Worm (Caenorhabditis elegans) whole organism, L4 larva: Measurements from ENCODE around the gene F22B5.10.

ENCODE experiments used
- F10B5.3 ChIP-seq: sonication (generic microtip); optimal IDR thresholded peaks from 2 replicates; lab custom pipeline; 2016; ENCODE audit warnings: mild to moderate bottlenecking, missing genetic modification characterization, missing compliant biosample characterization
- F44E2.7 ChIP-seq: fragments of 200-800 bp; sonication (Bioruptor generic); IDR thresholded peaks from 2 replicates; pipeline ENCODE4 v2.1.2; 2022; ENCODE audit warnings: missing genetic modification characterization, missing compliant biosample characterization
- F49E8.2 ChIP-seq: sonication (generic microtip); optimal IDR thresholded peaks from 2 replicates; lab custom pipeline; 2016; ENCODE audit warnings: missing compliant biosample characterization, mild to moderate bottlenecking, missing genetic modification characterization, borderline replicate concordance
- T20F7.1 ChIP-seq: fragments of 200-800 bp; sonication (Bioruptor generic); optimal IDR thresholded peaks from 2 replicates; lab custom pipeline; 2018; ENCODE audit warnings: mild to moderate bottlenecking, missing genetic modification characterization, missing compliant biosample characterization
- Y105C5A.15 ChIP-seq: fragments of 200-800 bp; sonication (Bioruptor generic); IDR thresholded peaks from 2 replicates; pipeline ENCODE4 v1.3.6; 2022; ENCODE audit warnings: missing genetic modification characterization, missing compliant biosample characterization
- Y75B8A.6 ChIP-seq: fragments of 200-800 bp; sonication (Bioruptor generic); IDR thresholded peaks from 2 replicates; pipeline ENCODE4 v1.3.6; 2022; ENCODE audit warnings: missing genetic modification reagents, missing genetic modification characterization, missing compliant biosample characterization
- ZK546.5 ChIP-seq, 2 experiments: sonication (generic microtip); optimal IDR thresholded peaks; 2 replicates each; lab custom pipeline; 2017; ENCODE audit warnings: missing biosample characterization in 2 of 2, missing genetic modification characterization in 2 of 2
- aha-1 ChIP-seq: fragments of 150-350 bp; peaks from one replicate; lab custom pipeline; 2014; ENCODE audit warnings: missing biosample characterization, missing genetic modification characterization
- daf-12 ChIP-seq: fragments of 150-350 bp; optimal IDR thresholded peaks from 2 replicates; lab custom pipeline; 2014; ENCODE audit warnings: missing biosample characterization, missing genetic modification reagents, missing genetic modification characterization
- daf-16 ChIP-seq, 3 experiments: sonication (generic microtip); optimal IDR thresholded peaks; 2 replicates each; lab custom pipeline; 2016 to 2017; ENCODE audit warnings: missing genetic modification characterization in 3 of 3, missing genetic modification reagents in 3 of 3, mild to moderate bottlenecking in 2 of 3, missing compliant biosample characterization in 2 of 3, missing biosample characterization in 1 of 3, moderate library complexity in 1 of 3
- daf-19 ChIP-seq: fragments of 200-800 bp; sonication (Bioruptor generic); conservative IDR thresholded peaks from 2 replicates; pipeline ENCODE4 v1.3.6; 2022; ENCODE audit warnings: missing genetic modification characterization, missing compliant biosample characterization
- daf-8 ChIP-seq: fragments of 200-800 bp; sonication (Bioruptor generic); IDR thresholded peaks from 2 replicates; pipeline ENCODE4 v1.3.6; 2022; ENCODE audit warnings: missing genetic modification characterization, missing compliant biosample characterization
- dmd-9 ChIP-seq: fragments of 200-800 bp; sonication (Bioruptor generic); IDR thresholded peaks from 2 replicates; pipeline ENCODE4 v1.3.6; 2022; ENCODE audit warnings: missing genetic modification reagents, missing genetic modification characterization, missing compliant biosample characterization
- dve-1 ChIP-seq: sonication (generic microtip); optimal IDR thresholded peaks from 2 replicates; lab custom pipeline; 2017; ENCODE audit warnings: antibody characterized with exemption, mild to moderate bottlenecking, missing genetic modification characterization, missing compliant biosample characterization; ENCODE audit not compliant: insufficient read depth
- fos-1 ChIP-seq: fragments of 150-350 bp; optimal IDR thresholded peaks from 2 replicates; lab custom pipeline; 2014; ENCODE audit warnings: missing biosample characterization, missing genetic modification characterization
- jun-1 ChIP-seq: fragments of 150-350 bp; optimal IDR thresholded peaks from 2 replicates; lab custom pipeline; 2014; ENCODE audit warnings: missing biosample characterization, missing genetic modification reagents, missing genetic modification characterization
- lin-15B ChIP-seq: fragments of 150-350 bp; sonication (generic microtip); optimal IDR thresholded peaks from 3 replicates; lab custom pipeline; 2014; ENCODE audit warnings: missing biosample characterization, missing genetic modification characterization
- lin-29 ChIP-seq: fragments of 200-800 bp; sonication (Bioruptor generic); IDR thresholded peaks from 2 replicates; pipeline ENCODE4 v1.3.6; 2022; ENCODE audit warnings: missing genetic modification reagents, missing genetic modification characterization, missing compliant biosample characterization
- madf-5 ChIP-seq, 2 experiments: fragments of 200-800 bp; sonication (Bioruptor generic); IDR thresholded peaks; 2 replicates each; pipeline ENCODE4 v1.3.6; 2022; ENCODE audit warnings: missing compliant biosample characterization in 2 of 2, missing genetic modification characterization in 2 of 2
- mep-1 ChIP-seq: fragments of 150-350 bp; sonication (generic microtip); optimal IDR thresholded peaks from 3 replicates; lab custom pipeline; 2014; ENCODE audit warnings: missing biosample characterization, missing genetic modification characterization
- nhr-237 ChIP-seq: sonication (generic microtip); optimal IDR thresholded peaks from 2 replicates; lab custom pipeline; 2017; ENCODE audit warnings: missing biosample characterization, missing genetic modification characterization
- nhr-28 ChIP-seq: fragments of 150-350 bp; optimal IDR thresholded peaks from 2 replicates; lab custom pipeline; 2014; ENCODE audit warnings: missing biosample characterization, missing genetic modification characterization
- saeg-2 ChIP-seq: fragments of 200-800 bp; sonication (Bioruptor generic); IDR thresholded peaks from 2 replicates; pipeline ENCODE4 v1.3.6; 2022; ENCODE audit warnings: missing genetic modification reagents, missing genetic modification characterization, missing compliant biosample characterization
- sdz-12 ChIP-seq: fragments of 200-800 bp; sonication (Bioruptor generic); optimal IDR thresholded peaks from 2 replicates; lab custom pipeline; 2018; ENCODE audit warnings: mild to moderate bottlenecking, missing genetic modification characterization, missing compliant biosample characterization
- snpc-1.2 ChIP-seq: fragments of 200-800 bp; sonication (Bioruptor generic); IDR thresholded peaks from 2 replicates; pipeline ENCODE4 v1.3.6; 2022; ENCODE audit warnings: missing genetic modification reagents, missing genetic modification characterization, missing compliant biosample characterization
- snpc-4 ChIP-seq: fragments of 150-350 bp; optimal IDR thresholded peaks from 2 replicates; lab custom pipeline; 2014; ENCODE audit warnings: missing biosample characterization, missing genetic modification characterization
- unc-130 ChIP-seq: sonication (generic microtip); optimal IDR thresholded peaks from 2 replicates; lab custom pipeline; 2016; ENCODE audit warnings: missing genetic modification reagents, missing genetic modification characterization, missing compliant biosample characterization
- unc-39 ChIP-seq: sonication (generic microtip); optimal IDR thresholded peaks from 2 replicates; lab custom pipeline; 2017; ENCODE audit warnings: missing biosample characterization, missing genetic modification characterization
- unc-62 ChIP-seq, 3 experiments: fragments of 150-350 bp in 1 of 3; sonication (generic microtip); optimal IDR thresholded peaks in 2 of 3; peaks in 1 of 3; 1 replicate in 1 of 3; 2 replicates in 2 of 3; lab custom pipeline; 2014 to 2017; ENCODE audit warnings: missing biosample characterization in 3 of 3, missing genetic modification characterization in 3 of 3, missing genetic modification reagents in 3 of 3, missing genotype in 1 of 3
- zfp-2 ChIP-seq: sonication (generic microtip); optimal IDR thresholded peaks from 2 replicates; lab custom pipeline; 2016; ENCODE audit warnings: mild to moderate bottlenecking, missing genetic modification characterization, missing compliant biosample characterization
- ztf-7 ChIP-seq: fragments of 150-350 bp; optimal IDR thresholded peaks from 2 replicates; lab custom pipeline; 2014; ENCODE audit warnings: missing biosample characterization, missing genetic modification characterization

F22B5.10 gene

DNA sequence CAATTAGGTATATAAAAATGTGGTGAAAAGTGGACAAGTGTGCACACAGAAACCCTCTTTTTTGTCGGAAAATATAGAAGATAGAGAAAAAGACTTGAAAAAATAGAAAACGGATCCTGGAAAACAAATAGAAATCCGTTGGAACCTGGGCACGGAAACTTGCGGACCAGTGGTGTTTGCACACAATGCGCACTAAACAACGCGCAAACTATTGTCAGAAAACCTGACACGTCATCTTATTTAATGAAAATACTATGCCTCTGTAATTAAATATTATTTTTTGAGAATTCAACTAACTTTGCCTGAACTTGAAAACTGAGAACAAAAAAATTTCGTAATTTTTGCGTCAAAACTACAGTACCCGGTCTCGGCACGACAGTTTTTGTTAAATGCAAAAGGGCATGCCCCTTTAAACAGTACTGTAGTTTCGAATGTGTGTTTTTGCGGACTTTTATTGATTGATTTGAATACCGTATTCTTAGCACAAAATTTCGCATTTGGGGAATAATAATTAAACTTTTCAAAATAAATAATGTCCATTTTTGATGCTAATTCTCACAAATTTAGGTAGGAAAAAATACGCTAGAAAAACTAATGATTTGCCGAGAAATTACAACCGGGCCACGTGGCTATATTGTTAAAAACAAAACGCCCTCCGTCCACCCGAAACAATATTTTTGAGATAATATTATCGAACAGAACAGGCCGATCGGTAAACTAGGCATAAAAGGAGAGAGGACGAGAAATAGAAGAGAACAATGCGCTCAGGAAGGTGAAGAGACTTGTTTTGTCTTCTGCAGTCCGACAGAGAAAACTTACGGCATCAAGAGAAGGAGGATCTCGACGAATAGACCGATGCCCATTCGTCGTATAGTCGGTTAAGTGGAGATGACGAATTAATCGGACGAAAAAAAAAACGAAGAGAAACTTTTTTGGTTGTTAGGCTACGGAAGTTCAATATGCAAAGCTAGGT, 37.7 kb upstream of the F22B5.10 start (continued):
- TF ChIP-seq T20F7.1 (GFP tag; lab: Kevin White, UChicago) = no peak

DNA sequence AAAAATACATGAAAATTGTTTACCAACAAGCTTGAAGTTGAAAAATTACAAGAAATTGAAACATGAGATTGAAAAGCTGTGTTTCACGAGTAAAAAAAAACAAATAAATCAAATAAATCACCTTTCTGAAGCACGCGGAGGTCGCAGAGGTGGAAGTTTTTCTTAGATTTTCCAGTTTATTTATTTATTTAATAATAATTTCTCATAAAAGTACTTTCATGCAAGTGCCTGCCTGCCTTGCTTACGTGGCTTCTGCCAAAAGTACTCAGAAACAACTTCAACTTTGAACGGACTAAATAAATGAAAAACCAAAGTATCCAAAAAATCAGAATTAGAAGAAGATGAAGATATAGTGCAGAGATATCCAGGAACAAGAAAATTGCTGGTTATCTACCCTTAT, 35.0 kb upstream of the F22B5.10 start, which contains the start of gene acp-2:
acp-2 (minus strand) TSS at position 101 of the 400 bp plus-strand sequence.
- TF ChIP-seq Y75B8A.6 (GFP tag; lab: Robert Waterston, UW) = no peak
- no peak for TF ChIP-seq ztf-7 (tag; lab: Kevin White, UChicago)
- TF ChIP-seq F44E2.7 = no peak
- no peak for TF ChIP-seq ZK546.5 (tag; optimal IDR thresholded peaks at IDR 0.05; lab: Kevin White, UChicago)
- no peak for TF ChIP-seq daf-12 (tag; lab: Kevin White, UChicago)
- no peak for TF ChIP-seq lin-15B (tag; lab: Kevin White, UChicago)
- no peak for TF ChIP-seq daf-19 (GFP tag; lab: Robert Waterston, UW)
- no peak for TF ChIP-seq snpc-1.2
- TF ChIP-seq fos-1 = no peak
- TF ChIP-seq sdz-12 = no peak

ce11 chrII:8435005-8435404, 32.0 kb upstream of the F22B5.10 start, which contains the start of gene acp-4:
acp-4 (minus strand) TSS chrII:8435105.
- TF ChIP-seq dmd-9 (GFP tag; lab: Robert Waterston, UW) (no peak), unc-39 (tag; lab: Kevin White, UChicago) (no peak), snpc-1.2 (no peak), saeg-2 (GFP tag; lab: Robert Waterston, UW) (no peak), daf-16 (GFP tag; optimal IDR thresholded peaks at IDR 0.05; lab: Kevin White, UChicago) (no peak), daf-16 (tag; optimal IDR thresholded peaks at IDR 0.05; lab: Kevin White, UChicago) (no peak), F44E2.7 (no peak), Y105C5A.15 (no peak), unc-130 (no peak), daf-8 (GFP tag; lab: Robert Waterston, UW) (no peak), snpc-4 (tag; lab: Kevin White, UChicago) (no peak), nhr-237 (tag; lab: Kevin White, UChicago) (no peak), unc-62 (GFP tag; optimal IDR thresholded peaks at IDR 0.05 in 1 of 2; lab: Kevin White, UChicago) (no peak), unc-62 (tag; optimal IDR thresholded peaks at IDR 0.05; lab: Kevin White, UChicago) (no peak), dve-1 (tag; lab: Kevin White, UChicago) (no peak), mep-1 (tag; lab: Kevin White, UChicago) (no peak), zfp-2 (tag; lab: Kevin White, UChicago) (no peak), jun-1 (tag; lab: Kevin White, UChicago) (no peak)

ce11 chrII:8437035-8437434, 29.9 kb upstream of the F22B5.10 start, which contains the start of gene acp-3:
acp-3 (minus strand) TSS chrII:8437135.
- TF ChIP-seq madf-5 (GFP tag; IDR thresholded peaks at IDR 0.05; lab: Robert Waterston, UW) = no peak
- TF ChIP-seq unc-62 (GFP tag; optimal IDR thresholded peaks at IDR 0.05 in 1 of 2; lab: Kevin White, UChicago) = peak in 1 of 2 experiments; percentile 68
- no peak for TF ChIP-seq unc-62 (tag; optimal IDR thresholded peaks at IDR 0.05; lab: Kevin White, UChicago)
- peak; percentile 84 for TF ChIP-seq aha-1 (tag; lab: Kevin White, UChicago)
- no peak for TF ChIP-seq F49E8.2 (tag; lab: Kevin White, UChicago)
- TF ChIP-seq, all 104 proteins: peak for 2

DNA sequence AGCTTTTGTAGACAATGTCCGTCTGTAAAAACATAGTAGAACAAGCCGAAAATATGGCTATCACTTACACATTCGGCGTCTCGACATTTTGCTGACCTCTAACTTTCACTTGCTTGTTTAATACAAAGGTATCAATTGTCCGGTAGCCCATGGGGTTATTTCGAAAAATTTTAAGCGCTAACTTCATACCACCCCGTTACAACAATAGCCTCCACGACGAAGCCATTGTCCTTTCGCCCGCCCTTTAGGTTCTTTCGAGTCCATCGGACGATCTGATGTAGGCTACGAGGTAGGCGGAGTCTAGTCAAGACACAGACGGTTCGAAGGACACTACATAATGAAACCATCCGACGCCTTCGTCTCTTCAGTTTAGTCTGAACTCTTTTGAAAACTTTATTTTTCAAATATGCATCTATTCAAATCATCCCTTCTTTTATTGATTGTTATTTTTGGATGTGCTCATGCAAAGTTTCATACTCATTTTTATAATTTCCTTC, 28.1 kb upstream of the F22B5.10 start, which contains the start of gene lips-10:
lips-10 (plus strand) TSS at position 378 of the 497 bp plus-strand sequence.
- peak; percentile 91 for TF ChIP-seq nhr-28 (tag; lab: Kevin White, UChicago)
- TF ChIP-seq F10B5.3 (tag; lab: Kevin White, UChicago) = no peak
- TF ChIP-seq unc-62 (GFP tag; optimal IDR thresholded peaks at IDR 0.05 in 1 of 2; lab: Kevin White, UChicago) = peak in 1 of 2 experiments; percentile 13
- no peak for TF ChIP-seq unc-62 (tag; optimal IDR thresholded peaks at IDR 0.05; lab: Kevin White, UChicago)
- TF ChIP-seq lin-29 (GFP tag; lab: Robert Waterston, UW) = no peak
